Comparison of ENCODE assay signal across 4 fruit fly cellular contexts in the genomic region with DNA sequence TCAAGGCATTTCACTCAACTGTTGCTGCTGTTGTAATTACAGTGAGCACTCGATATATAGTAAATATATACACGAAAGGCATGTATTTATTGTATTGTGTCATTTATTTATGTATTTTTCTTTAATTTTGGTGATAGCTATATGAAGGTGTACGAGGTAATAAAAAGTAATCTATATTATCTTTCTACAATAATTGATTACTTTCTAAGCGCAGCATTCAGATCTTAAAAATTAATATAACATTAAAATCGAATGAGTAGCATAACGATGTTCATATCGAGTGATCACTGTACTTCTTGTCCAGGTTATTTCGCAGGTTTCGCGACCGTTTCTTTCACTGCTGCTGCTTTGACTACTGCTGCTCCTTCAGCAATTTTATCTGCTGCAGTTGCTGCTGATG.
TF ChIP-seq lines count a peak whose summit lies in the region.

No protein-coding gene starts in this region.

- no peak for TF ChIP-seq CTCF in whole organism, embryonic (GFP tag; optimal IDR thresholded peaks at IDR 0.05; lab: Kevin White, UChicago)

TF ChIP-seq in whole organism, embryonic, 481 proteins besides CTCF, POLR2A, EP300 and RAD21:
- TF ChIP-seq CG12391 (tag; optimal IDR thresholded peaks at IDR 0.05; lab: Kevin White, UChicago) (no peak), Taf1 (GFP tag; IDR thresholded peaks at IDR 0.05; lab: Robert Waterston, UW) (no peak), dmrt11E (tag; optimal IDR thresholded peaks at IDR 0.05; lab: Kevin White, UChicago) (peak; percentile 22), CG7839 (tag; optimal IDR thresholded peaks at IDR 0.05; lab: Kevin White, UChicago) (peak; percentile 21), kah (GFP tag; optimal IDR thresholded peaks at IDR 0.05; lab: Kevin White, UChicago) (no peak), Sox102F (GFP tag; optimal IDR thresholded peaks at IDR 0.05; lab: Kevin White, UChicago) (peak; percentile 2), grau (tag; optimal IDR thresholded peaks at IDR 0.05; lab: Kevin White, UChicago) (peak; percentile 62), nom (GFP tag; optimal IDR thresholded peaks at IDR 0.05; lab: Kevin White, UChicago) (peak; percentile 51), pan (optimal IDR thresholded peaks at IDR 0.05; lab: Kevin White, UChicago) (no peak), pan (GFP tag; optimal IDR thresholded peaks at IDR 0.05 in 1 of 2, IDR thresholded peaks at IDR 0.05 in 1 of 2) (no peak), CG8089 (GFP tag; optimal IDR thresholded peaks at IDR 0.05; lab: Kevin White, UChicago) (no peak), CG10543 (GFP tag; optimal IDR thresholded peaks at IDR 0.05; lab: Kevin White, UChicago) (no peak), CG2712 (tag; optimal IDR thresholded peaks at IDR 0.05; lab: Kevin White, UChicago) (peak; percentile 11), CG17612 (GFP tag; IDR thresholded peaks at IDR 0.05; lab: Robert Waterston, UW) (no peak), CG8388 (GFP tag; optimal IDR thresholded peaks at IDR 0.05; lab: Kevin White, UChicago) (no peak), Ets65A (GFP tag; lab: Kevin White, UChicago) (peak; percentile 2), Drgx (GFP tag; IDR thresholded peaks at IDR 0.05; lab: Robert Waterston, UW) (peak; percentile 54), sd (tag; optimal IDR thresholded peaks at IDR 0.05; lab: Kevin White, UChicago) (no peak), chm (GFP tag; IDR thresholded peaks at IDR 0.05; lab: Robert Waterston, UW) (no peak), gem (tag; optimal IDR thresholded peaks at IDR 0.05; lab: Kevin White, UChicago) (peak; percentile 36), sens (GFP tag; lab: Kevin White, UChicago) (peak; percentile 53), bsh (GFP tag; optimal IDR thresholded peaks at IDR 0.05; lab: Kevin White, UChicago) (peak in 1 of 2 experiments; percentile 34)

TF ChIP-seq in whole organism, prepupa, 60 proteins besides CTCF, POLR2A, EP300 and RAD21 (continues in another document):
- TF ChIP-seq fkh (GFP tag; optimal IDR thresholded peaks at IDR 0.05; lab: Kevin White, UChicago) = no peak
- no peak for TF ChIP-seq Hr38 (GFP tag; optimal IDR thresholded peaks at IDR 0.05; lab: Kevin White, UChicago)
- peak; percentile 41 for TF ChIP-seq CG6808 (GFP tag; optimal IDR thresholded peaks at IDR 0.05; lab: Kevin White, UChicago)
- peak; percentile 71 for TF ChIP-seq CG15336 (GFP tag; IDR thresholded peaks at IDR 0.05; lab: Robert Waterston, UW)
- TF ChIP-seq eg (GFP tag; IDR thresholded peaks at IDR 0.05; lab: Robert Waterston, UW) = peak; percentile 57; the same call in 1 of the 3 replicates
- peak; percentile 72 for TF ChIP-seq fd59A (GFP tag; optimal IDR thresholded peaks at IDR 0.05; lab: Kevin White, UChicago)
- peak; percentile 67 for TF ChIP-seq Smox (GFP tag; optimal IDR thresholded peaks at IDR 0.05; lab: Kevin White, UChicago)
- peak; percentile 46 for TF ChIP-seq CG34406 (GFP tag; optimal IDR thresholded peaks at IDR 0.05; lab: Kevin White, UChicago)
- peak; percentile 70 for TF ChIP-seq CG8632 (GFP tag; optimal IDR thresholded peaks at IDR 0.05; lab: Kevin White, UChicago)
- peak; percentile 21 for TF ChIP-seq vri (GFP tag; optimal IDR thresholded peaks at IDR 0.05; lab: Kevin White, UChicago)
- peak; percentile 96 for TF ChIP-seq Eip78C (GFP tag; lab: Kevin White, UChicago)
- TF ChIP-seq CG11762 (GFP tag; optimal IDR thresholded peaks at IDR 0.05; lab: Kevin White, UChicago; ENCODE audit: insufficient read depth) = no peak
- TF ChIP-seq Gug (GFP tag; IDR thresholded peaks at IDR 0.05; lab: Robert Waterston, UW) = peak; percentile 66
- TF ChIP-seq CG11902 (GFP tag; optimal IDR thresholded peaks at IDR 0.05; lab: Kevin White, UChicago) = no peak
- TF ChIP-seq Sox15 (GFP tag; optimal IDR thresholded peaks at IDR 0.05; lab: Kevin White, UChicago) = peak; percentile 42
- peak; percentile 75 for TF ChIP-seq pdm3 (GFP tag; optimal IDR thresholded peaks at IDR 0.05; lab: Kevin White, UChicago)
- peak; percentile 67 for TF ChIP-seq CG4318 (GFP tag; optimal IDR thresholded peaks at IDR 0.05; lab: Kevin White, UChicago)
- peak; percentile 76 for TF ChIP-seq Sox14 (GFP tag; optimal IDR thresholded peaks at IDR 0.05; lab: Kevin White, UChicago)
- no peak for TF ChIP-seq CG7368 (GFP tag; optimal IDR thresholded peaks at IDR 0.05; lab: Kevin White, UChicago)
- TF ChIP-seq CG6792 (GFP tag; optimal IDR thresholded peaks at IDR 0.05; lab: Kevin White, UChicago) = peak; percentile 72
- TF ChIP-seq CG16779 (tag; optimal IDR thresholded peaks at IDR 0.05; lab: Kevin White, UChicago) = peak; percentile 18
- TF ChIP-seq spab (GFP tag; optimal IDR thresholded peaks at IDR 0.05; lab: Kevin White, UChicago) = peak; percentile 70
- TF ChIP-seq esn (GFP tag; optimal IDR thresholded peaks at IDR 0.05; lab: Kevin White, UChicago) = peak; percentile 76

TF ChIP-seq in whole organism, pupa, 21 proteins besides CTCF, POLR2A, EP300 and RAD21:
- TF ChIP-seq EcR (GFP tag; optimal IDR thresholded peaks at IDR 0.05; lab: Kevin White, UChicago) (no peak), CG9948 (tag; optimal IDR thresholded peaks at IDR 0.05; lab: Kevin White, UChicago) (peak; percentile 84), CG10348 (GFP tag; IDR thresholded peaks at IDR 0.05; lab: Robert Waterston, UW) (no peak), rn (GFP tag; IDR thresholded peaks at IDR 0.05; lab: Robert Waterston, UW) (no peak), CG8301 (tag; optimal IDR thresholded peaks at IDR 0.05; lab: Kevin White, UChicago) (peak; percentile 83), Pif1A (GFP tag; optimal IDR thresholded peaks at IDR 0.05; lab: Kevin White, UChicago) (peak; percentile 1), CG32121 (GFP tag; IDR thresholded peaks at IDR 0.05; lab: Robert Waterston, UW) (0 out of 2 replicates have a peak, but pooled peaks have one; percentile 20), D1 (tag; optimal IDR thresholded peaks at IDR 0.05; lab: Kevin White, UChicago) (no peak), CG8159 (tag; optimal IDR thresholded peaks at IDR 0.05; lab: Kevin White, UChicago) (peak; percentile 85), fd96Ca (GFP tag; IDR thresholded peaks at IDR 0.05; lab: Robert Waterston, UW) (no peak), CG34367 (tag; optimal IDR thresholded peaks at IDR 0.05; lab: Kevin White, UChicago) (peak; percentile 76), Pif1B (GFP tag; optimal IDR thresholded peaks at IDR 0.05; lab: Kevin White, UChicago) (peak; percentile 54), CG12605 (GFP tag; IDR thresholded peaks at IDR 0.05; lab: Robert Waterston, UW) (peak; percentile 39; the same call in 1 of the 2 replicates), CG13204 (GFP tag; optimal IDR thresholded peaks at IDR 0.05; lab: Kevin White, UChicago) (peak; percentile 52), CG15710 (tag; optimal IDR thresholded peaks at IDR 0.05; lab: Kevin White, UChicago) (peak; percentile 77), CG14655 (GFP tag; optimal IDR thresholded peaks at IDR 0.05; lab: Kevin White, UChicago) (peak; percentile 84), CG17806 (tag; optimal IDR thresholded peaks at IDR 0.05; lab: Kevin White, UChicago) (peak; percentile 64), Ets98B (GFP tag; IDR thresholded peaks at IDR 0.05; lab: Robert Waterston, UW) (no peak), gl (tag; optimal IDR thresholded peaks at IDR 0.05; lab: Kevin White, UChicago) (no peak), Snoo (tag; optimal IDR thresholded peaks at IDR 0.05; lab: Kevin White, UChicago) (peak; percentile 61), CG4496 (GFP tag; IDR thresholded peaks at IDR 0.05; lab: Robert Waterston, UW) (peak; percentile 60; the same call in 1 of the 3 replicates)

TF ChIP-seq in whole organism, wandering third instar larva, 38 proteins besides CTCF, POLR2A, EP300 and RAD21:
- TF ChIP-seq lola (GFP tag; optimal IDR thresholded peaks at IDR 0.05; lab: Kevin White, UChicago) (no peak), Dif (GFP tag; optimal IDR thresholded peaks at IDR 0.05; lab: Kevin White, UChicago; ENCODE audit: partially characterized antibody) (no peak), Rel (GFP tag; optimal IDR thresholded peaks at IDR 0.05; lab: Kevin White, UChicago) (no peak), Rel (tag; optimal IDR thresholded peaks at IDR 0.05; lab: Kevin White, UChicago) (peak; percentile 33), CG9705 (GFP tag; optimal IDR thresholded peaks at IDR 0.05; lab: Kevin White, UChicago) (peak; percentile 26), rgr (GFP tag; optimal IDR thresholded peaks at IDR 0.05; lab: Kevin White, UChicago) (peak; percentile 50), br (GFP tag; optimal IDR thresholded peaks at IDR 0.05; lab: Kevin White, UChicago) (peak; percentile 5), foxo (GFP tag; optimal IDR thresholded peaks at IDR 0.05; lab: Kevin White, UChicago) (peak in 1 of 2 experiments; percentile 43), OdsH (GFP tag; optimal IDR thresholded peaks at IDR 0.05; lab: Kevin White, UChicago) (peak; percentile 58), Myc (optimal IDR thresholded peaks at IDR 0.05; lab: Kevin White, UChicago) (no peak), dmrt93B (GFP tag; optimal IDR thresholded peaks at IDR 0.05; lab: Kevin White, UChicago) (peak; percentile 9), fru (GFP tag; optimal IDR thresholded peaks at IDR 0.05; lab: Kevin White, UChicago) (peak; percentile 42), Hnf4 (GFP tag; optimal IDR thresholded peaks at IDR 0.05; lab: Kevin White, UChicago) (no peak), Sp1 (GFP tag; optimal IDR thresholded peaks at IDR 0.05; lab: Kevin White, UChicago) (peak; percentile 71), ey (GFP tag; optimal IDR thresholded peaks at IDR 0.05; lab: Kevin White, UChicago) (peak; percentile 41), psq (GFP tag; optimal IDR thresholded peaks at IDR 0.05; lab: Kevin White, UChicago) (peak; percentile 38), HLH106 (tag; optimal IDR thresholded peaks at IDR 0.05; lab: Kevin White, UChicago) (peak; percentile 84), N (GFP tag; optimal IDR thresholded peaks at IDR 0.05; lab: Kevin White, UChicago) (no peak)

Comparison
In these comparisons a context has a peak if more than half of its experiments do, and no peak if none do; other contexts are left out.
1. Of the 7 proteins assayed by ChIP-seq in both whole organism, embryonic and whole organism, prepupa: peak only in whole organism, embryonic: none; only in whole organism, prepupa: CG16779, Gug, Hr39 and Lpt; in both: Sox102F; in neither: 2.